Worm (Caenorhabditis elegans) whole organism, L4 larva: Measurements from ENCODE around the gene R02E12.12.

Experiments
- F37D6.2 ChIP-seq: sonication (generic microtip); optimal IDR thresholded peaks from 2 replicates; lab custom pipeline; 2016; ENCODE audit warnings: mild to moderate bottlenecking, missing genetic modification characterization, missing compliant biosample characterization
- Y105C5A.15 ChIP-seq: fragments of 200-800 bp; sonication (Bioruptor generic); IDR thresholded peaks from 2 replicates; pipeline ENCODE4 v1.3.6; 2022; ENCODE audit warnings: missing genetic modification characterization, missing compliant biosample characterization
- Y5F2A.4 ChIP-seq: fragments of 200-800 bp; sonication (Bioruptor generic); optimal IDR thresholded peaks from 2 replicates; lab custom pipeline; 2018; ENCODE audit warnings: mild to moderate bottlenecking, missing genetic modification characterization, missing compliant biosample characterization
- Y75B8A.6 ChIP-seq: fragments of 200-800 bp; sonication (Bioruptor generic); IDR thresholded peaks from 2 replicates; pipeline ENCODE4 v1.3.6; 2022; ENCODE audit warnings: missing genetic modification reagents, missing genetic modification characterization, missing compliant biosample characterization
- aha-1 ChIP-seq: fragments of 150-350 bp; peaks from one replicate; lab custom pipeline; 2014; ENCODE audit warnings: missing biosample characterization, missing genetic modification characterization
- ceh-62 ChIP-seq: sonication (generic microtip); optimal IDR thresholded peaks from 2 replicates; lab custom pipeline; 2017; ENCODE audit warnings: missing biosample characterization, missing genetic modification characterization
- ctbp-1 ChIP-seq: fragments of 200-800 bp; sonication (Bioruptor generic); IDR thresholded peaks from 2 replicates; pipeline ENCODE4 v1.3.6; 2022; ENCODE audit warnings: missing genetic modification reagents, missing genetic modification characterization, missing compliant biosample characterization
- daf-16 ChIP-seq, 3 experiments: sonication (generic microtip); optimal IDR thresholded peaks; 2 replicates each; lab custom pipeline; 2016 to 2017; ENCODE audit warnings: missing genetic modification characterization in 3 of 3, missing genetic modification reagents in 3 of 3, mild to moderate bottlenecking in 2 of 3, missing compliant biosample characterization in 2 of 3, missing biosample characterization in 1 of 3, moderate library complexity in 1 of 3
- daf-8 ChIP-seq: fragments of 200-800 bp; sonication (Bioruptor generic); IDR thresholded peaks from 2 replicates; pipeline ENCODE4 v1.3.6; 2022; ENCODE audit warnings: missing genetic modification characterization, missing compliant biosample characterization
- duxl-1 ChIP-seq: sonication (generic microtip); optimal IDR thresholded peaks from 2 replicates; lab custom pipeline; 2016; ENCODE audit warnings: mild to moderate bottlenecking, missing genetic modification characterization, moderate library complexity, missing compliant biosample characterization; ENCODE audit not compliant: poor library complexity
- dve-1 ChIP-seq: sonication (generic microtip); optimal IDR thresholded peaks from 2 replicates; lab custom pipeline; 2017; ENCODE audit warnings: antibody characterized with exemption, mild to moderate bottlenecking, missing genetic modification characterization, missing compliant biosample characterization; ENCODE audit not compliant: insufficient read depth
- egl-27 ChIP-seq: sonication (generic microtip); optimal IDR thresholded peaks from 3 replicates; lab custom pipeline; 2017; ENCODE audit warnings: missing biosample characterization, missing genetic modification reagents, missing genetic modification characterization
- egl-43 ChIP-seq: fragments of 200-800 bp; sonication (Bioruptor generic); IDR thresholded peaks from 2 replicates; pipeline ENCODE4 v1.3.6; 2022; ENCODE audit warnings: missing genetic modification reagents, missing genetic modification characterization, missing compliant biosample characterization
- hlh-30 ChIP-seq: sonication (generic microtip); optimal IDR thresholded peaks from 2 replicates; lab custom pipeline; 2017; ENCODE audit warnings: antibody characterized with exemption, mild to moderate bottlenecking, missing genetic modification characterization, missing compliant biosample characterization; ENCODE audit not compliant: insufficient read depth
- jun-1 ChIP-seq: fragments of 150-350 bp; optimal IDR thresholded peaks from 2 replicates; lab custom pipeline; 2014; ENCODE audit warnings: missing biosample characterization, missing genetic modification reagents, missing genetic modification characterization
- lim-7 ChIP-seq: fragments of 200-800 bp; sonication (Bioruptor generic); IDR thresholded peaks from 2 replicates; pipeline ENCODE4 v1.3.6; 2022; ENCODE audit warnings: missing genetic modification characterization, missing compliant biosample characterization
- lin-1 ChIP-seq: fragments of 200-800 bp; sonication (Bioruptor generic); IDR thresholded peaks from 2 replicates; pipeline ENCODE4 v1.3.6; 2022; ENCODE audit warnings: missing genetic modification reagents, missing genetic modification characterization, missing compliant biosample characterization
- lin-39 ChIP-seq: fragments of 150-350 bp; optimal IDR thresholded peaks from 2 replicates; lab custom pipeline; 2014; ENCODE audit warnings: missing biosample characterization, missing genetic modification reagents, missing genetic modification characterization
- madf-5 ChIP-seq, 2 experiments: fragments of 200-800 bp; sonication (Bioruptor generic); IDR thresholded peaks; 2 replicates each; pipeline ENCODE4 v1.3.6; 2022; ENCODE audit warnings: missing compliant biosample characterization in 2 of 2, missing genetic modification characterization in 2 of 2
- mes-2 ChIP-seq: sonication (generic microtip); optimal IDR thresholded peaks from 2 replicates; lab custom pipeline; 2016; ENCODE audit warnings: missing genotype, mild to moderate bottlenecking, missing genetic modification characterization, missing compliant biosample characterization; ENCODE audit not compliant: poor library complexity, severe bottlenecking
- mxl-2 ChIP-seq: fragments of 200-800 bp; sonication (Bioruptor generic); conservative IDR thresholded peaks from 2 replicates; pipeline ENCODE4 v1.3.6; 2022; ENCODE audit warnings: missing genetic modification reagents, missing genetic modification characterization, missing compliant biosample characterization
- nhr-11 ChIP-seq: fragments of 150-350 bp; optimal IDR thresholded peaks from 2 replicates; lab custom pipeline; 2014; ENCODE audit warnings: missing biosample characterization, missing genetic modification characterization
- nhr-6 ChIP-seq: fragments of 150-350 bp; optimal IDR thresholded peaks from 2 replicates; lab custom pipeline; 2014; ENCODE audit warnings: missing biosample characterization, missing genetic modification characterization
- pha-4 ChIP-seq, 2 experiments: fragments of 150-350 bp in 1 of 2; fragments of 200-800 bp in 1 of 2; sonication (Bioruptor generic) in 1 of 2; IDR thresholded peaks in 1 of 2; optimal IDR thresholded peaks in 1 of 2; 2 replicates each; pipeline versions ENCODE4 v1.3.6 to Lab custom; 2014 to 2022; ENCODE audit warnings: missing genetic modification characterization in 2 of 2, missing genetic modification reagents in 2 of 2, missing biosample characterization in 1 of 2, missing compliant biosample characterization in 1 of 2
- pqm-1 ChIP-seq: sonication (generic microtip); optimal IDR thresholded peaks from 2 replicates; lab custom pipeline; 2017; ENCODE audit warnings: missing biosample characterization, missing genetic modification characterization
- rbr-2 ChIP-seq: sonication (generic microtip); optimal IDR thresholded peaks from 2 replicates; lab custom pipeline; 2016; ENCODE audit warnings: missing genotype, missing genetic modification characterization, missing compliant biosample characterization
- snpc-1.2 ChIP-seq: fragments of 200-800 bp; sonication (Bioruptor generic); IDR thresholded peaks from 2 replicates; pipeline ENCODE4 v1.3.6; 2022; ENCODE audit warnings: missing genetic modification reagents, missing genetic modification characterization, missing compliant biosample characterization
- spr-1 ChIP-seq: sonication (generic microtip); optimal IDR thresholded peaks from 2 replicates; lab custom pipeline; 2016; ENCODE audit warnings: mild to moderate bottlenecking, missing genetic modification characterization, missing compliant biosample characterization
- tag-97 ChIP-seq: fragments of 200-800 bp; sonication (Bioruptor generic); IDR thresholded peaks from 2 replicates; pipeline ENCODE4 v1.3.6; 2022; ENCODE audit warnings: missing genetic modification characterization, missing compliant biosample characterization
- tra-1 ChIP-seq: fragments of 200-800 bp; sonication (Bioruptor generic); IDR thresholded peaks from 2 replicates; pipeline ENCODE4 v1.3.6; 2022; ENCODE audit warnings: missing genetic modification reagents, missing genetic modification characterization, missing compliant biosample characterization
- unc-62 ChIP-seq, 3 experiments: fragments of 150-350 bp in 1 of 3; sonication (generic microtip); optimal IDR thresholded peaks in 2 of 3; peaks in 1 of 3; 1 replicate in 1 of 3; 2 replicates in 2 of 3; lab custom pipeline; 2014 to 2017; ENCODE audit warnings: missing biosample characterization in 3 of 3, missing genetic modification characterization in 3 of 3, missing genetic modification reagents in 3 of 3, missing genotype in 1 of 3
- zip-11 ChIP-seq: fragments of 200-800 bp; sonication (Bioruptor generic); IDR thresholded peaks from 2 replicates; pipeline ENCODE4 v1.3.6; 2022; ENCODE audit warnings: missing genetic modification characterization, missing compliant biosample characterization
- zip-2 ChIP-seq: fragments of 150-350 bp; optimal IDR thresholded peaks from 2 replicates; lab custom pipeline; 2014; ENCODE audit warnings: missing biosample characterization, missing genetic modification characterization
- ztf-7 ChIP-seq: fragments of 150-350 bp; optimal IDR thresholded peaks from 2 replicates; lab custom pipeline; 2014; ENCODE audit warnings: missing biosample characterization, missing genetic modification characterization

The R02E12.12 gene

ce11 chrX:3977271-3977670, 26.0 kb upstream of the R02E12.12 start:
- TF ChIP-seq Y5F2A.4 (GFP tag; lab: Kevin White, UChicago) (no peak), tag-97 (GFP tag; lab: Robert Waterston, UW) (no peak), madf-5 (GFP tag; IDR thresholded peaks at IDR 0.05; lab: Robert Waterston, UW) (no peak), spr-1 (tag; lab: Kevin White, UChicago) (no peak), mes-2 (tag; lab: Kevin White, UChicago) (no peak), tra-1 (no peak), ceh-62 (tag; lab: Kevin White, UChicago) (no peak), Y75B8A.6 (no peak), ztf-7 (tag; lab: Kevin White, UChicago) (no peak), F37D6.2 (tag; lab: Kevin White, UChicago) (no peak), mxl-2 (GFP tag; lab: Robert Waterston, UW) (no peak), zip-2 (tag; lab: Kevin White, UChicago) (no peak), rbr-2 (no peak), snpc-1.2 (GFP tag; lab: Robert Waterston, UW) (no peak), Y105C5A.15 (GFP tag; lab: Robert Waterston, UW) (no peak), dve-1 (tag; lab: Kevin White, UChicago) (no peak)

DNA sequence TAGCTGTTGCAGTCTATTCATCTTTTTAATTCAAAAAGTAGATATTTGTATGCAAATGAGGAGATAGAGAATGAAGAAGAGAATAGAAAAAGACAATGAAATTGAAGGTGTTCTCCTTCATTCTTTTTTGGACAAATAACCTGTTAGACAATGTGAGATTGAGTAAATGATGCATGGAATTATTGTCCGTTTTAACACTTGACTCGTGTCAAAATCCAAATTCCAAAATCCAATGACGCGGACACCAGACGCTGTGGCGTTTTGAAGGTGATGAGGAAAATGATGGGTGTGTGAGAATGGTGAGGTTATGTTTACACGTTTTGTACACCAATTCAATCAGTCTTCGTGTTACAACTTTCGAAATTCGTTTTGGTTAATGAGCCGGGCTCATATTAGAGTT, 24.2 kb upstream of the R02E12.12 start:
- TF ChIP-seq aha-1 (tag; lab: Kevin White, UChicago) (peak; percentile 56), lin-39 (no peak), tra-1 (no peak), unc-62 (GFP tag; optimal IDR thresholded peaks at IDR 0.05 in 1 of 2; lab: Kevin White, UChicago) (peak in 1 of 2 experiments; percentile 53), unc-62 (tag; optimal IDR thresholded peaks at IDR 0.05; lab: Kevin White, UChicago) (no peak), jun-1 (tag; lab: Kevin White, UChicago) (no peak)
- TF ChIP-seq, all 104 proteins: peak for 2

DNA sequence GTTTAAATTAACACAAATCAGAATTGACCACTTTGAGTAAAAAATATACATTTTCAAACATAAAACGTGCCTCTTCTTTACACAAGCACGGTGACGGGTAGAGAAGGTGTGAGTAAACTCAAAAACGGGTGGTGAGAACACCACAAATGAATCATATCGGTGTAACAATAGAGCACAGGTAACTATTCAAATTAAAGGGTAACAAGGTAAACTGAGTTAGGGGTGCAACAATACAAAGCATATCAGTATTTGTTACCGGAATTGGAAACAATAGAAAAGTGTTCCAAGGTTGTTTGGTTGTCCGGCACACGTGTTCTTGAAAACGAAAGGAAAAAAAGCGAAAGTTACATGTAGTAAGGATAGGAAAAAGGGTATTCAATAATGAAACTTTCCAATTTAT, 20.9 kb upstream of the R02E12.12 start:
- peak; percentile 51 for TF ChIP-seq nhr-6 (tag; lab: Kevin White, UChicago)
- no peak for TF ChIP-seq ctbp-1 (GFP tag; lab: Robert Waterston, UW)
- no peak for TF ChIP-seq daf-16 (GFP tag; optimal IDR thresholded peaks at IDR 0.05; lab: Kevin White, UChicago)
- no peak for TF ChIP-seq daf-16 (tag; optimal IDR thresholded peaks at IDR 0.05; lab: Kevin White, UChicago)

DNA sequence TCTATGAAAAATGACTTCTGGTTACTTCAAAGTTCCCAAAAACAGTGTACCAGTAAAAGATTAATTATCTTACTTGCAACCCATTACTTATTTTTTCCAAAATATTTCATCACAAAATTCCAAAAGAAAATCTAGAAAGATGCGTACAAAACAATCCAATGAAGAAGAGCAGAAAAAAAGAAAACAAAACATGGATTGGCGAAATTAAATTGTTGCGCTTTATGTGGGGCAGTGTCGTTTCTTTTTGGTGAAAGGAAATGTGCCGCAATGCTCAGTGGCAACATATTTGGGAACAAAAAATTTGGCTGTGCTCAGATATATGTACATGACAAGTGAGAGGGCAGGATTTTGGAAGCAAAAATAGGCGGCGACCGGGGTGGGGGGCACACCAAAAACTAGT, 14.7 kb upstream of the R02E12.12 start:
- TF ChIP-seq lim-7 (GFP tag; lab: Robert Waterston, UW), result no peak
- TF ChIP-seq lin-39, result no peak
- no peak for TF ChIP-seq tra-1
- no peak for TF ChIP-seq pqm-1 (tag; lab: Kevin White, UChicago)
- TF ChIP-seq Y75B8A.6, result no peak
- TF ChIP-seq unc-62 (GFP tag; optimal IDR thresholded peaks at IDR 0.05 in 1 of 2; lab: Kevin White, UChicago), result no peak
- no peak for TF ChIP-seq unc-62 (tag; optimal IDR thresholded peaks at IDR 0.05; lab: Kevin White, UChicago)
- TF ChIP-seq zip-11 (GFP tag; lab: Robert Waterston, UW), result no peak
- no peak for TF ChIP-seq lin-1 (GFP tag; lab: Robert Waterston, UW)
- no peak for TF ChIP-seq duxl-1
- no peak for TF ChIP-seq egl-27 (tag; lab: Kevin White, UChicago)
- no peak for TF ChIP-seq egl-43 (GFP tag; lab: Robert Waterston, UW)

DNA sequence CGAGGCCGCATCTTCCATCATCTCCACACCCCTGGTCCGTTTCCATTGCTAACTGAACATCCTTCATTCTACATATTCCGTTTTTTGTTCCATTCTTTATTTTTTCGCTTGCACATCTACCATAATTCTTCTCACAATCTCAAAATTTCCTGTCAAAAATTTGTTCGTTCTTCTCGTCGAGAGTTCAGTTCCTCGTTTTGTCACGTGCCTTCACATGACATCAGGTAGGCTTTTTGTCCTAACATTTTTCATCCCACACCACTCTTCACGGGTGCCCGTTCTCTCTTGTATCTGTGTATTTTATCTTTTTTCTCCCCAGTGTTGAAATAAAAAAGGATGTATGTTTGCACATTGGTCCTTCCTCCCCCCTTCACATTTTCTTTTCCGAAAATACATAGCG, 12.8 kb upstream of the R02E12.12 start:
- TF ChIP-seq nhr-11 (tag; lab: Kevin White, UChicago) (peak; percentile 23), pha-4 (GFP tag; IDR thresholded peaks at IDR 0.05; lab: Robert Waterston, UW) (no peak), pha-4 (tag; optimal IDR thresholded peaks at IDR 0.05; lab: Kevin White, UChicago) (peak; percentile 3), daf-8 (GFP tag; lab: Robert Waterston, UW) (no peak), hlh-30 (tag; lab: Kevin White, UChicago) (peak; percentile 53), aha-1 (tag; lab: Kevin White, UChicago) (peak; percentile 12)
